Worm (Caenorhabditis elegans): Measurements from ENCODE around the gene srd-43.

DNA sequence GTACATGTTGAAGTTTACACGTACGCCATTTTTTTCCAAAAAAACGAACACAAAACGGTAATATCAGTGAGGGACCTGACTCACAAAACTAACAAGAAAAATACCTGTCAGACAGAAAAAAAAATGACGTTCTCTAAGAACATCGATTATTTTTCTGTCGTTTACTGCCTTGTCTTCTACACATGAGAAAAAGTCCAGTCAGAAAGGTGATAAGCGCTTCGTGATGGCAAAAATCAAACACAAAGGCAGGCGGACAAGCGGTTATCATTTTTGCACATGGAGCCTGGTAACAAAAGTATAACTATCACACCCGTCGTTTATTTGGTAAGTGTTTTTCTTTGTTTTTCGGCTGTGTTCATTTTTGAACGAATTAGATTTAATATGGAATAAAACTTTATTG is 28.2 kb upstream of the srd-43 start, which contains the start of gene F46G10.4:
- TF ChIP-seq eyg-1 (tag; optimal IDR thresholded peaks at IDR 0.05) (no peak), sox-2 (GFP tag; IDR thresholded peaks at IDR 0.05) (no peak), nfya-1 (tag; optimal IDR thresholded peaks at IDR 0.05) (no peak), ets-4 (tag; optimal IDR thresholded peaks at IDR 0.05) (no peak), syd-9 (tag; optimal IDR thresholded peaks at IDR 0.05) (no peak), pat-9 (tag; optimal IDR thresholded peaks at IDR 0.05) (no peak), elt-4 (tag; optimal IDR thresholded peaks at IDR 0.05) (no peak)
